Worm (Caenorhabditis elegans): ENCODE data around the gene C18H9.6.

DNA sequence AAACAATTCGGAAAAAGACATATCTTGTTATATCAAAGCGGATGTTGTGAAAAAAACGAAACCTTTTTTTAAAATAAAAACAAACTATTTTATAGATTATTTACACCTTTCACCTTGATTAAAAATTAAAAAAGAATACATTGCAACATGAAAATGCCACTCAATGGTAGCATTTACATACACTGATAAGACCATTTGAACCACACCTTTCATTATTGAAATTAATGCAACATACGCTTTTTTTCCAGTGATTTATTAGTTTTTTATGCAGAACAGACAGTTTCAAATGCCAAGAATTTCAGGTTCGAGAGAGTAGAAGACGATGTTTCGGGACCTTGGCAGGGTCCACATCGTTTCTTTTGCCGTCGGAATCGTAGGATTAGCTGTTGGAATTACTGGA lies 34.8 kb downstream of the C18H9.6 start, which contains the start of gene T19D12.1:
- TF ChIP-seq lir-3 (tag; optimal IDR thresholded peaks at IDR 0.05; ENCODE audit: poor library complexity) (no peak), swsn-7 (tag; optimal IDR thresholded peaks at IDR 0.05) (no peak), aly-2 (tag; optimal IDR thresholded peaks at IDR 0.05) (no peak), sox-4 (tag; optimal IDR thresholded peaks at IDR 0.05) (no peak)

Data from whole organism, L1 larva.